Worm (Caenorhabditis elegans): Measurements from ENCODE around the gene srh-74.

srh-74 gene

DNA sequence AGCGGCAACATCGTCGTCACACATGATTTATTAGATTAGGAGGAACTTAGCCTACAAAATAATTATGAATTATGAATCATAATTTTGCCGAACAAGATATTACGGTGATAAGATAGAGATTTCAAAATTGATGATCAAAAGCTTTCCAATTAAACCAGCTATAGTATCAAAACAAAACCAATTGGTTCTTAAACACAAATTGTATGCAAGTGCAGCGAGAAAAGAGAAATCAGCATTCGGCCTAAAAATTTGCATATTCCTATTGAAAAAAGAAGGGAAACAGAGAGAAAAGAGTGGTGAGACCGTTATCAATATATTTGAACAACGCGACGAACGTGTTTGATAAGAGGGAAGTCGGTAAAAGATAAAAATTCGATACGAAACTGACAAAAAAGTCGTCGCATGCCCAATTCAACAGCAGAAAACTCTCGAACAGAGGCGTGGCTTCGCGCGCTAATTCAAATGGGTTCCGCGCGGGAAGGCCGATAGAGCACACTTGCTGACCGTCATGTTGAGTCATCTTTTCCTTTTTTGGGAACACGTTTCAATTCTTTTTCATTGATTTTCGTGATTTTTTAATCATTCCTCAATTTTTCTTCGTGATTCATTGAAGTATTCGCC lies 29.6 kb upstream of the srh-74 start, which contains the start of gene act-2:
Gene act-2 (minus strand): TSS at position 51 of the 621 bp plus-strand sequence.
- TF ChIP-seq aptf-3 (GFP tag; IDR thresholded peaks at IDR 0.05) = no peak
- peak; percentile 59; the same call in 1 of the 2 replicates for TF ChIP-seq lir-1 (GFP tag; conservative IDR thresholded peaks at IDR 0.05)
- peak; percentile 85 for TF ChIP-seq pbrm-1 (GFP tag; IDR thresholded peaks at IDR 0.05)
- no peak for TF ChIP-seq rec-8 (tag; optimal IDR thresholded peaks at IDR 0.05)
- peak; percentile 22 for TF ChIP-seq F23B12.7 (tag; optimal IDR thresholded peaks at IDR 0.05; ENCODE audit: insufficient read depth)
- peak; percentile 55 for TF ChIP-seq tlf-1 (GFP tag; optimal IDR thresholded peaks at IDR 0.05)
- TF ChIP-seq nhr-120 (GFP tag; IDR thresholded peaks at IDR 0.05) = no peak
- no peak for TF ChIP-seq ztf-25 (GFP tag; IDR thresholded peaks at IDR 0.05)
- peak; percentile 64 for TF ChIP-seq ceh-100 (GFP tag; IDR thresholded peaks at IDR 0.05)
- no peak for TF ChIP-seq F37B4.10 (GFP tag; IDR thresholded peaks at IDR 0.05)
- peak; percentile 50 for TF ChIP-seq unc-130 (GFP tag; optimal IDR thresholded peaks at IDR 0.05)
- 0 out of 2 replicates have a peak, but pooled peaks have one; percentile 46 for TF ChIP-seq aptf-2 (GFP tag; conservative IDR thresholded peaks at IDR 0.05)
- TF ChIP-seq nhr-80 (tag; optimal IDR thresholded peaks at IDR 0.05) = peak; percentile 42
- no peak for TF ChIP-seq mxl-1 (tag; optimal IDR thresholded peaks at IDR 0.05)
- no peak for TF ChIP-seq gei-17 (GFP tag; optimal IDR thresholded peaks at IDR 0.05)
- TF ChIP-seq Y53F4B.3 (GFP tag; IDR thresholded peaks at IDR 0.05) = no peak
- peak; percentile 91 for TF ChIP-seq D2030.7 (GFP tag; IDR thresholded peaks at IDR 0.05)
- TF ChIP-seq T07F8.4 (tag; optimal IDR thresholded peaks at IDR 0.05) = no peak
- TF ChIP-seq dpl-1 (GFP tag; optimal IDR thresholded peaks at IDR 0.05) = peak; percentile 93
- no peak for TF ChIP-seq B0261.1 (tag; optimal IDR thresholded peaks at IDR 0.05)
- no peak for TF ChIP-seq him-1 (tag; optimal IDR thresholded peaks at IDR 0.05)
- TF ChIP-seq let-607 (tag; optimal IDR thresholded peaks at IDR 0.05) = no peak
- no peak; the same call in 1 of the 2 replicates for TF ChIP-seq B0336.3 (GFP tag; IDR thresholded peaks at IDR 0.05)
- TF ChIP-seq egl-18 (GFP tag; IDR thresholded peaks at IDR 0.05) = no peak
- peak; percentile 77 for TF ChIP-seq Y53G8AR.9 (GFP tag; conservative IDR thresholded peaks at IDR 0.05)
- TF ChIP-seq chd-7 (tag; optimal IDR thresholded peaks at IDR 0.05) = no peak
- TF ChIP-seq ztf-28 (GFP tag; IDR thresholded peaks at IDR 0.05) = 0 out of 2 replicates have a peak, but pooled peaks have one; percentile 54
- no peak for TF ChIP-seq T26A5.8 (tag; optimal IDR thresholded peaks at IDR 0.05)
- no peak for TF ChIP-seq sea-2 (GFP tag; IDR thresholded peaks at IDR 0.05)
- TF ChIP-seq ccch-3 (GFP tag; optimal IDR thresholded peaks at IDR 0.05) = no peak
- no peak for TF ChIP-seq ceh-40 (GFP tag; IDR thresholded peaks at IDR 0.05)
- no peak for TF ChIP-seq sdz-38 (tag; optimal IDR thresholded peaks at IDR 0.05)
- TF ChIP-seq lin-40 (tag; optimal IDR thresholded peaks at IDR 0.05) = peak; percentile 38
- no peak for TF ChIP-seq zim-3 (tag; optimal IDR thresholded peaks at IDR 0.05)
- TF ChIP-seq ceh-91 (GFP tag; IDR thresholded peaks at IDR 0.05) = peak; percentile 86
- TF ChIP-seq Y56A3A.18 (GFP tag; IDR thresholded peaks at IDR 0.05) = no peak
- TF ChIP-seq lsl-1 (GFP tag; optimal IDR thresholded peaks at IDR 0.05) = peak; percentile 55
- TF ChIP-seq snpc-1.3 (tag; optimal IDR thresholded peaks at IDR 0.05; ENCODE audit: insufficient read depth) = peak; percentile 76
- peak; percentile 75; the same call in 1 of the 2 replicates for TF ChIP-seq B0019.2 (GFP tag; conservative IDR thresholded peaks at IDR 0.05)
- peak; percentile 87 for TF ChIP-seq madf-3 (GFP tag; IDR thresholded peaks at IDR 0.05)
- TF ChIP-seq nfya-2 (GFP tag; IDR thresholded peaks at IDR 0.05) = no peak
- TF ChIP-seq let-526 (GFP tag; IDR thresholded peaks at IDR 0.05) = no peak
- TF ChIP-seq tbp1 (GFP tag; optimal IDR thresholded peaks at IDR 0.05) = peak; percentile 53
- TF ChIP-seq C06A6.2 (GFP tag; conservative IDR thresholded peaks at IDR 0.05) = no peak
- TF ChIP-seq attf-5 (GFP tag; optimal IDR thresholded peaks at IDR 0.05) = peak; percentile 62
- TF ChIP-seq madf-8 (GFP tag; conservative IDR thresholded peaks at IDR 0.05) = peak; percentile 84
- no peak for TF ChIP-seq unc-62 (GFP tag; optimal IDR thresholded peaks at IDR 0.05)
- no peak for TF ChIP-seq F10E7.11 (tag; optimal IDR thresholded peaks at IDR 0.05)
